Worm (Caenorhabditis elegans) whole organism, L4/young adult: ENCODE measurements around the gene srh-82.
A peak's percentile ranks its signal among the peaks of the same experiment; 100 is the strongest.

Source experiments
- W03F9.2 ChIP-seq: fragments of 150-350 bp; optimal IDR thresholded peaks from 2 replicates; lab custom pipeline; 2014; ENCODE audit warnings: missing biosample characterization, missing genetic modification characterization
- dao-5 ChIP-seq: sonication (generic microtip); optimal IDR thresholded peaks from 2 replicates; lab custom pipeline; 2016; ENCODE audit warnings: missing genotype, missing genetic modification characterization, moderate library complexity, missing compliant biosample characterization
- him-1 ChIP-seq: sonication (generic microtip); optimal IDR thresholded peaks from 2 replicates; lab custom pipeline; 2016; ENCODE audit warnings: missing genotype, missing genetic modification reagents, missing genetic modification characterization, missing compliant biosample characterization

The srh-82 gene

DNA sequence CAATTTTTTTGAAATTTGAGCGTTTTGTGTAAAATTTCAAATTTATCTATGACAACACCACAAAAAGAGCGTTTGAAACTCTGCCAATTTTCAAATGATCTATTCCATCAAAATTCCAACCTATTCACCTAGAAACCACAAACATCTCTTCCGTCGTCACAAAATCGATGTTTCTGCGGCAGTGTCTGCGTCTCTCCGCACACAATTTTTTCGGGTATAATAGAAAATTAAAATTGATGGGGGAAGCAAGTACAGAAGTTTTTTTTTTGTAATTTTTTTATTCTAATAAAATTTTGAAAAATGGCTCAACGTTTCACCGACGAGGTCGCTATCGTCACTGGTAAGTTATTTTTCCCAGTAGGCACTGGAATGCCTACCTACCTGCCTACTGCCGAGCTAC, 6.3 kb upstream of the srh-82 start, which contains the start of gene W03F9.9:
TSS of gene W03F9.9 (plus strand) at position 301 of the 400 bp plus-strand sequence.
- TF ChIP-seq him-1 (no peak), W03F9.2 (no peak), dao-5 (no peak)

DNA sequence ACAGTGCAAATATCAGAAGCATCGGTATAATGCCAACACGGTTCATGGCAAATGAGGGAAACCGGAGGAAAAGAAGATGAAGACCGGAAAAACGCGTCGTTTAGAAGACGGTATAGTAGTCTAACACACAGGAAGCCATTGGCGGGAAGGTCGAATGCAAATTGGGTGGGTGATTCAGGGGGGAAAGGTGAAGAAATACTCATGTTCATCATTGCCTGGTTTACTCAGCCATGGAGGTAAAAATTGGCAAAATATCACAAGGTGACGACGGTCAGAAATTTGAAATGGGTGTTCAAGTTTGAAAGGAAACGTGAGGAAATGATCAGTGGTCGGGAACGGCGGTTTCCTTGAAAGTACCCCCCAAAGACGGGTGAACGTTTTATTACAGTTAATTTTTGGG, 3.6 kb upstream of the srh-82 start, which contains the start of gene W03F9.11:
TSS of gene W03F9.11 (minus strand) at position 101 of the 400 bp plus-strand sequence.
- TF ChIP-seq dao-5 (no peak), him-1 (no peak), W03F9.2 (no peak)

DNA sequence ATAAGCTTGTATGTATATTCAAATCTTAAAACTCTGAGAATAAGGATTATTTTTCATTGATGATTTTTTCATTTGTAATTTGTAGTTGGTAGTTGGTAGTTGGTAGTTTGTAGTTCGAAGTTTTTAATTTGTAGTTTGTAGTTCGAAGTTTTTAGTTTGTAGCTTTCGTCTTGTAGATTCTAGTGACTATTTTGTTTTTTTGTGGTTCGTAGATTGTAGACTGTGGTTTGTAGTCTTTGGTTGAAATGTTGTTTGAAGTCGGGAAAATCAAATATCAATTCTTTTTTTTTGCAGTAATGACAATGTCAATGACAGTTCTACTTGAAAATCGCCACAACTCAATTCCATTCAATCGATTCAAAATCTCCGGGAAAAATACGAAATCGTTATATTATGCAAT, 800 bp downstream of the srh-82 start:
- no peak for TF ChIP-seq him-1
- no peak for TF ChIP-seq W03F9.2
- no peak for TF ChIP-seq dao-5

DNA sequence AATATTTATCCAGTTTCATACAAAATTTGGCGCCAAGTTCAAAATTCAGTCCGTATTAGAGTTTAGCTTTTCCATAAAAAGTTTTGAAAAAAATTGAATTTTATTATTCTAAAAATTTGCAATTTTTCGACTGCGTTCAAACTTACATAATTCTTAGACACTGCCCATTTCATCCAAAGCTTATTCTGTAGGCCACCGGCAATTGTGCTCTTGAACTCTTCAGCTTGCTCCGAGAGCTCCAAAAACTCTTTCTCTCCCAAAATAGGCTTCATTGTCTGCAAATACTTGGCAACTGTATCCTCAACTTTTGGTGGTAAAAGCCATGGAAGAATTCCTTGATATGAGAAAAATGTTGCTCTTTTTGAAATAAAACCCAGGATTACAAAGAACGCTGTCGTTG, 5.2 kb downstream of the srh-82 start:
- no peak for TF ChIP-seq W03F9.2
- no peak for TF ChIP-seq dao-5
- TF ChIP-seq him-1 = no peak

DNA sequence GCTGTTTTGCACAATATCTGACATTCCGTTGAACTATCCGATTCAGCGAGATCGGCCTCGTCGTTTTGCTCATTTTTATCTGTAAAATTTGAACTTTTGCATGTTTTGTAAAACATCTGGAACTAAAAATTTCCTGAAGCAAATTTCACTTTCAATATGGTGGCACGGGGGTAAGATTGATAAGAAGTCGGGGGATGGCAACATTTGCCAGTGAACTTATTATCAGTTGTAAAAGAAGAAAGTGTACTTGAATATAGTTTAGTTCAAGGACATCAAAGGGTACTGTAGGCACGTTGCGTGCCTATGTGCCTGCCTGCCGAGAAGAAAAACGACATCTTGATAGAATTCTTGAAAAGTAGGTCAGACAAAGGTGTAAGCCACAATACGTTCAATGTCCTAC, 6.4 kb downstream of the srh-82 start, which contains the start of gene W03F9.4:
TSS of gene W03F9.4 (minus strand) at position 79 of the 400 bp plus-strand sequence.
- TF ChIP-seq him-1 (no peak), dao-5 (no peak), W03F9.2 (no peak)

- TF ChIP-seq W03F9.2 (no peak), dao-5 (no peak), him-1 (no peak)
Observed at ce11 chrV:152156-152555, 7.3 kb downstream of the srh-82 start.

ce11 chrV:153867-154266, 9.0 kb downstream of the srh-82 start:
- TF ChIP-seq W03F9.2 (no peak), him-1 (no peak), dao-5 (no peak)

DNA sequence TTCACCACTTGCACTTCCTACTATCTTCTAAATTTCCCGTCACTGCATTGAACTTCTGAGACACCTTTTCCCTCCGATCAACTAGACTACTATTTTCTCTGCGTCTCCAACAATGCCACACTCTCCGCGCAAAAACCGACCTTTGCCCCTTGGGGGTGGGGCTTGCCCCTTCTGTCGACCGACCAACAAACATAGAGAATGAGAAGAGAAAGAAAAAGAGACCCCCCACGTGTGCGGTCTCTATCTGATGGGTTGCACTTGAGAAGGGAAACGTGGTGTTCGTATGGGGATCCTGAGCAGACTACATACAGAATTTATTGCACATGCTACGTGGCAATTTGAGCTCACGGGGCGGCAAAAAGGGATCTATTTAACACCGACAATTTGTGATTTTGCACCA, 10.3 kb downstream of the srh-82 start:
- TF ChIP-seq dao-5 (no peak), W03F9.2 (no peak), him-1 (no peak)

DNA sequence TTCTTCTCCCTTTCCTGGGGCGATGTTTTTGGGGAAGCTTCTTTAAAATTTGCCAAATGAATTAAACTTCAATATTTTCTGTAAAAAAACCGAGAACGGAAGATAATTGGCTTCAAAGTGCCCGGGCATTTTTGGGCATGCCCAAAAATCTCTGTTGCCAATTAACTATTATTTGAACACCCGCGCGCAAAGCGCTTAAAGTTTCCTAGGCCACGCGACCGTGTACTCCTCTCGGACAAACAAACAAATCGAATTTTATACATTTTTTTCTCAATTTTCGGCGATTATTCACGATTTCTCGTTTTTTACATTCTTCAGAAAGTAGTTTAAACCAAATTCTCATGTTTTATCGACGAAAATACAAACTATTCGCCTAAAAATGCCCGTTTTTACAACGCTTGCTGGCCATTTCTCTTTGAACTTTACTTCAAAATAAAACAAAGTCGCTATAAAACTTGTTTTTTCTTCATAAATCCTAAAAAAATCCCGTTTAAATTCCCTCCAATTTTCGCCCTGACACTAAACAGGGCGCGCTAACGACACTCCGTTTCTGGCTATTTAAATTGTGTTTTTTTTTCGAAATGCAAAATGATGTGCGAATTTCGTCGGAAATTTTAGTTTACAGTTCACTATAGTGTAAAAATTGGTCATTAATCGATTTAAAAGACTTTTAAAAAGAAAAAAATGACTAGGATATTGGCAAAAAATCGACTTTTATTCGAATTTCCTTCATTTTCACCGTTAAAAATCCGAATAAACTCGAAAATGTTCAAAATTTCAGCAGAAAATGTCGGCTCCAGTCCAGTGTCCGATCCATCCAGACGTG, 11.4 kb downstream of the srh-82 start, which contains the start of gene ttb-1:
TSS of gene ttb-1 (plus strand) at position 776 of the 826 bp plus-strand sequence.
- no peak for TF ChIP-seq W03F9.2
- no peak for TF ChIP-seq dao-5
- TF ChIP-seq him-1 = no peak

ce11 chrV:166687-167086, 21.8 kb downstream of the srh-82 start, which contains the start of gene Y108G3AL.2:
Gene Y108G3AL.2 (plus strand): TSS chrV:166987.
- TF ChIP-seq W03F9.2 = no peak
- no peak for TF ChIP-seq him-1
- no peak for TF ChIP-seq dao-5

ce11 chrV:172110-172509, 27.2 kb downstream of the srh-82 start, which contains the start of gene cfap-36:
Gene cfap-36 (minus strand): TSS chrV:172210.
- TF ChIP-seq dao-5 (no peak), him-1 (no peak), W03F9.2 (no peak)

DNA sequence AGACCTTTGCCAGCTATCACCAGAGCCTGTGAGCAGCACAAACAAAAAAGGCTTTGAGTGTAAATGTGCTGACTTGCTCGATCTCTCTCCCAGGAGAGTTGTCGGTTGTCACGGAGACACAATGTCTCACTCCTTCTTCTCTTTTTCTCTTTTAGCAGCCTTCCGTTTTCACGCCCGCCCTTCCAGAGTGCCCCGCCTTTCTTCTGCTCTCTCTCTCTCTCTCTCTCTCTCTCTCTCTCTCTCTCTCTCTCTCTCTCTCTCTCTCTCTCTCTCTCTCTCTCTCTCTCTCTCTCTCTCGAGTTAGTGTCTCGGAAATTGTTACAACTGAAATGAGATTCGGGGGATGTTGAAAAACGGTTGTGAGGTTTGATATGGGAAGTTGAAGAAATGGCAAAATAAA, 28.5 kb downstream of the srh-82 start:
- no peak for TF ChIP-seq dao-5
- no peak for TF ChIP-seq W03F9.2
- TF ChIP-seq him-1 = no peak

DNA sequence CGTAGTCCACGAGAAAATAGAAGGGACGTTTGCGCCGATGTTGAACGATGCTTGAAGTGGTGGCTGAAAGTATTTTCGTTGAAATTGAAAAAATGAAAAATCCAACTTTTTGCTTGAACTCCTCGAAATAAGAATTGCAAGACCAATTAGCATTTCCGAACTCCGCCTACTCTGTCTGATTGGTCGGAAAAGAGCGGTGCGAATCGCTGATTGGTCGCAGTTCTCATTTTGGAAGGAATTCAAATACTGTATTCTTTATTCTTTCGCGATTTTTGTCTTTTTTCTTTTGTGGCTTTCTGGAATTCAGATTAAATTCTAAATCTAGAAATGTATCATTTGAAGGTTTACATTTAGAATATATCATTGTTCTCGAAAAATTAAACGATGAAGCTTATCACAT, 29.6 kb downstream of the srh-82 start:
- TF ChIP-seq dao-5 = no peak
- no peak for TF ChIP-seq him-1
- no peak for TF ChIP-seq W03F9.2

DNA sequence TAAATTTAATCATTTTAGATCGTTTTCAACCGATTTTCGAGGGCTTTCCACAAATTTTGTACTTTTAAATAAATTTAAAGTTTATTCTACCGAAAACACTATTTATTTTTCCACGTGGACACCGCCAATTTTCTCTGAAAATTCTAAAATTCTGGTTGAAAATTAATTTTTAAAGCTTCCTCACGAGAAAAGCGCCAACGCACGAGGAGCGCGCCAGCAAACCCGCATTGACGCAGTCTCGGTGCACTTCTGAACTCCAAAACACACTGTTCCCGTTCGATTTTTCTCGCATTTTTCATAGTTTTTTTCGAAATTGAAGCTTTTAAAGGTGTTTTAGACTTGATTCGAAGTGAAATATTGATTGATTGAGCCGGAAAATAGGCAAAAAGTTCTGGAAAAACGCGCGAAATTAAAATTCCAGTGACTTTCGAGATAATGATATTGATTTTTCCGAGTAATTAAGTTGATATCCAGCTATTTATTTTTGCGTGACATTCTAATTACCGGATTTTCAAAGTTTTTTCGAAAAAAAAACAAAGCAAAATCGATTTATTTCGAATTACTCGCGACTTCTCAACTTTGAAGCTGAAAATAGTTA, 32.1 kb downstream of the srh-82 start, which contains the start of gene cul-3:
TSS of gene cul-3 (plus strand) at position 548 of the 598 bp plus-strand sequence.
- no peak for TF ChIP-seq him-1
- TF ChIP-seq dao-5 = no peak
- peak; percentile 8 for TF ChIP-seq W03F9.2

DNA sequence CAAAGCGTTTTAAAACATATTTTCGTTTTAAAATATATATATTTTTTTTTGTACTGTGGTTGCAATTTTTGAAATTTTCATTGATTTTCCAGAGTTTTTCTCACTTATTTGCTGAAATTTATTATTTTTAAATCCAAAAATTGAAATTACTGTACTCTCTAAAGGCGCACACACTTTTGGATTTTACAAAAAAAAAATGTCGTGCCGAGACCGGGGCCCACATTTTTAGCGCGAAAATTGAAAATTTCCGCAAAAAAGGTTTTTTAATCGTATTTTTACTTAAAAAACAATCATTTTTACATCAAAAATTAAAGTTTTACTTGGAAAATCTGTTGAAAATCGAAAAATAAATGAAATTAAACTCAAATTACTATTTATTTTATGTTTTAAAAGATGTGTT, 40.2 kb downstream of the srh-82 start:
- no peak for TF ChIP-seq W03F9.2
- TF ChIP-seq dao-5 = no peak
- TF ChIP-seq him-1 = no peak

DNA sequence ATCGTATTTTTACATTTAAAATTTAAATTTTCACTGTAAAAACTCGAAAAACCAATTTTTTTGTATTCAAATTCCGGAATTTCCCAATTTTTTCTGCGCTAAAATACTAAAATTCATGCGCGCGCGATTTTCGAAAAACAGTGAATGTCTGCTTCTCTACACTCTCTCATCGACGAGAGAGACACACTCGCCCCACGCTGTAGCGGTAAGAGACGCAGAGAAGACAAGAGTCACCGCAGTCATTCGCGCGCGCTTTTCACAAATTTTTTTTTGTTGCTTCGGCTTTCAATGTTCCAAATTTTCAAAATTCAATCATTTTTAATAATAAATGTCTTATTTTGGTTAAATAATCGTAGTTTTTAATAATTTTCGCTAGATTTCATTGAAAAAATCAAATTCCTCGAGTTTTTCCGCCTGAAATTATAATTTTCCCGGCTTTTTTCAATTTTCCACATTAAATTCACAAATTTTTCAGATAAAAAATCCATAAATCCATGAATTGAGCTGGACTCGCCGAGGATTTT, 40.9 kb downstream of the srh-82 start, which contains the start of gene arid-1:
TSS of gene arid-1 (plus strand) at position 474 of the 524 bp plus-strand sequence.
- TF ChIP-seq W03F9.2 (peak; percentile 31), him-1 (no peak), dao-5 (no peak)
